Fruit fly (Drosophila melanogaster) whole organism, embryonic: ENCODE results near the gene CG45081.

ENCODE experiments used
- Atf-2 ChIP-seq: fragments of 200-800 bp; sonication (Bioruptor generic); optimal IDR thresholded peaks from 2 replicates; lab custom pipeline; 2016; ENCODE audit warnings: missing biosample characterization, missing genetic modification characterization
- Atf6 ChIP-seq: fragments of 200-800 bp; sonication (Bioruptor generic); IDR thresholded peaks from 2 replicates; pipeline ENCODE4 v1.3.6; 2022; ENCODE audit warnings: missing biosample characterization, missing genetic modification characterization
- Bgb ChIP-seq: fragments of 200-800 bp; sonication (Bioruptor generic); IDR thresholded peaks from 2 replicates; pipeline ENCODE4 v1.3.6; 2022; ENCODE audit warnings: missing biosample characterization, missing genetic modification characterization; ENCODE audit not compliant: partially characterized antibody
- CG10959 ChIP-seq: fragments of 200-800 bp; sonication (Bioruptor generic); IDR thresholded peaks from 2 replicates; pipeline ENCODE4 v1.3.6; 2022; ENCODE audit warnings: missing biosample characterization, missing genetic modification characterization
- CG11093 ChIP-seq: fragments of 200-800 bp; sonication (Bioruptor generic); IDR thresholded peaks from 3 replicates; pipeline ENCODE4 v1.3.6; 2022; ENCODE audit warnings: missing biosample characterization, missing genetic modification characterization
- CG14710 ChIP-seq: fragments of 200-800 bp; sonication (Bioruptor generic); optimal IDR thresholded peaks from 3 replicates; lab custom pipeline; 2019; ENCODE audit warnings: missing biosample characterization, mild to moderate bottlenecking, missing genetic modification characterization, moderate library complexity
- CG15269 ChIP-seq: fragments of 200-800 bp; sonication (Bioruptor generic); optimal IDR thresholded peaks from 2 replicates; lab custom pipeline; 2018; ENCODE audit warnings: missing biosample characterization, mild to moderate bottlenecking, missing genetic modification characterization, moderate library complexity
- CG15601 ChIP-seq: fragments of 200-800 bp; sonication (Bioruptor generic); optimal IDR thresholded peaks from 3 replicates; lab custom pipeline; 2019; ENCODE audit warnings: missing biosample characterization, mild to moderate bottlenecking, missing genetic modification characterization, moderate library complexity
- CG17186 ChIP-seq: fragments of 200-800 bp; sonication (Bioruptor generic); optimal IDR thresholded peaks from 3 replicates; lab custom pipeline; 2017; ENCODE audit warnings: missing biosample characterization, missing genetic modification reagents, missing genetic modification characterization
- CG17385 ChIP-seq: fragments of 200-800 bp; sonication (Bioruptor generic); optimal IDR thresholded peaks from 3 replicates; lab custom pipeline; 2018; ENCODE audit warnings: missing biosample characterization, mild to moderate bottlenecking, missing genetic modification characterization
- CG18262 ChIP-seq: fragments of 200-800 bp; optimal IDR thresholded peaks from 3 replicates; lab custom pipeline; 2019; ENCODE audit warnings: missing biosample characterization, mild to moderate bottlenecking, missing genetic modification characterization, moderate library complexity
- CG18599 ChIP-seq: fragments of 200-800 bp; sonication (Bioruptor generic); optimal IDR thresholded peaks from 3 replicates; lab custom pipeline; 2017; ENCODE audit warnings: missing biosample characterization, missing genetic modification characterization, mild to moderate bottlenecking, moderate library complexity, missing genetic modification reagents
- CG30403 ChIP-seq: fragments of 200-800 bp; sonication (Bioruptor generic); optimal IDR thresholded peaks from 3 replicates; lab custom pipeline; 2016; ENCODE audit warnings: missing biosample characterization, missing genetic modification characterization
- CG31224 ChIP-seq: fragments of 200-800 bp; sonication (Bioruptor generic); IDR thresholded peaks from 2 replicates; pipeline ENCODE4 v1.3.6; 2022; ENCODE audit warnings: missing biosample characterization, missing genetic modification characterization
- CG32532 ChIP-seq: fragments of 200-800 bp; sonication (Bioruptor generic); IDR thresholded peaks from 2 replicates; pipeline ENCODE4 v1.3.6; 2022; ENCODE audit warnings: missing biosample characterization, missing genetic modification characterization
- CG3281 ChIP-seq: fragments of 200-800 bp; sonication (Bioruptor generic); optimal IDR thresholded peaks from 3 replicates; lab custom pipeline; 2017; ENCODE audit warnings: missing biosample characterization, mild to moderate bottlenecking, missing genetic modification characterization
- CG34224 ChIP-seq: fragments of 200-800 bp; sonication (Bioruptor generic); IDR thresholded peaks from 3 replicates; pipeline ENCODE4 v1.3.6; 2022; ENCODE audit warnings: missing biosample characterization, missing genetic modification characterization; ENCODE audit not compliant: partially characterized antibody
- CG4360 ChIP-seq: fragments of 200-800 bp; sonication (Bioruptor generic); IDR thresholded peaks from 2 replicates; pipeline ENCODE4 v1.3.6; 2022; ENCODE audit warnings: missing biosample characterization, missing genetic modification characterization
- CG7839 ChIP-seq: fragments of 200-800 bp; sonication (Bioruptor generic); optimal IDR thresholded peaks from 3 replicates; lab custom pipeline; 2018; ENCODE audit warnings: missing biosample characterization, mild to moderate bottlenecking, missing genetic modification characterization, moderate library complexity
- CG9727 ChIP-seq: fragments of 200-800 bp; sonication (Bioruptor generic); optimal IDR thresholded peaks from 3 replicates; lab custom pipeline; 2017; ENCODE audit warnings: missing biosample characterization, mild to moderate bottlenecking, missing genetic modification characterization
- Chrac-16 ChIP-seq: fragments of 200-800 bp; sonication (Bioruptor generic); optimal IDR thresholded peaks from 3 replicates; lab custom pipeline; 2016; ENCODE audit warnings: missing biosample characterization, missing genetic modification characterization
- CoRest ChIP-seq: fragments of 200-800 bp; sonication (Bioruptor generic); optimal IDR thresholded peaks from 3 replicates; lab custom pipeline; 2018; ENCODE audit warnings: missing biosample characterization, mild to moderate bottlenecking, missing genetic modification characterization, moderate library complexity
- Dp ChIP-seq: fragments of 200-800 bp; sonication (Bioruptor generic); optimal IDR thresholded peaks from 2 replicates; lab custom pipeline; 2018; ENCODE audit warnings: missing biosample characterization, mild to moderate bottlenecking, missing genetic modification characterization, moderate library complexity
- Ets65A ChIP-seq: fragments of 200-800 bp; sonication (Bioruptor generic); peaks from one replicate; lab custom pipeline; 2016; ENCODE audit warnings: missing biosample characterization, missing genetic modification characterization
- Fer3 ChIP-seq: fragments of 200-800 bp; sonication (Bioruptor generic); optimal IDR thresholded peaks from 2 replicates; lab custom pipeline; 2018; ENCODE audit warnings: missing biosample characterization, mild to moderate bottlenecking, missing genetic modification characterization, moderate library complexity
- H2.0 ChIP-seq: fragments of 200-800 bp; sonication (Bioruptor generic); IDR thresholded peaks from 2 replicates; pipeline ENCODE4 v1.3.6; 2022; ENCODE audit warnings: missing biosample characterization, missing genetic modification characterization
- Hmr ChIP-seq: fragments of 200-800 bp; sonication (Bioruptor generic); optimal IDR thresholded peaks from 3 replicates; lab custom pipeline; 2017; ENCODE audit warnings: mild to moderate bottlenecking, missing biosample characterization, missing genetic modification reagents, missing genetic modification characterization
- Med ChIP-seq: fragments of 200-800 bp; sonication (Bioruptor generic); peaks from one replicate; lab custom pipeline; 2016; ENCODE audit warnings: missing biosample characterization, missing genetic modification characterization, mild to moderate bottlenecking, inconsistent platforms, moderate library complexity
- Oli ChIP-seq: fragments of 200-800 bp; sonication (Bioruptor generic); optimal IDR thresholded peaks from 2 replicates; lab custom pipeline; 2018; ENCODE audit warnings: missing biosample characterization, mild to moderate bottlenecking, missing genetic modification characterization, moderate library complexity
- Sox100B ChIP-seq: fragments of 200-800 bp; sonication (Bioruptor generic); optimal IDR thresholded peaks from 3 replicates; lab custom pipeline; 2018; ENCODE audit warnings: missing biosample characterization, mild to moderate bottlenecking, missing genetic modification characterization
- Sox102F ChIP-seq: fragments of 200-800 bp; sonication (Bioruptor generic); optimal IDR thresholded peaks from 2 replicates; lab custom pipeline; 2018; ENCODE audit warnings: missing biosample characterization, mild to moderate bottlenecking, missing genetic modification characterization, moderate library complexity
- Ssrp ChIP-seq: fragments of 200-800 bp; sonication (Bioruptor generic); optimal IDR thresholded peaks from 2 replicates; lab custom pipeline; 2018; ENCODE audit warnings: missing biosample characterization, mild to moderate bottlenecking, missing genetic modification characterization, moderate library complexity
- Xbp1 ChIP-seq: fragments of 200-800 bp; sonication (Bioruptor generic); optimal IDR thresholded peaks from 3 replicates; lab custom pipeline; 2016; ENCODE audit warnings: missing biosample characterization, mild to moderate bottlenecking, missing genetic modification characterization
- cg ChIP-seq: fragments of 200-800 bp; sonication (Bioruptor generic); optimal IDR thresholded peaks from 3 replicates; lab custom pipeline; 2019; ENCODE audit warnings: missing biosample characterization, mild to moderate bottlenecking, missing genetic modification characterization, moderate library complexity
- cwo ChIP-seq: fragments of 200-800 bp; sonication (Bioruptor generic); optimal IDR thresholded peaks from 3 replicates; lab custom pipeline; 2017; ENCODE audit warnings: missing biosample characterization, missing genetic modification characterization, mild to moderate bottlenecking, moderate library complexity, missing genetic modification reagents
- dm ChIP-seq: fragments of 200-800 bp; sonication (Bioruptor generic); optimal IDR thresholded peaks from 3 replicates; lab custom pipeline; 2016; ENCODE audit warnings: missing biosample characterization, missing genetic modification characterization
- dmrt99B ChIP-seq: fragments of 200-800 bp; sonication (Bioruptor generic); optimal IDR thresholded peaks from 2 replicates; lab custom pipeline; 2018; ENCODE audit warnings: missing biosample characterization, mild to moderate bottlenecking, missing genetic modification characterization, moderate library complexity
- gcm2 ChIP-seq: fragments of 200-800 bp; sonication (Bioruptor generic); optimal IDR thresholded peaks from 2 replicates; lab custom pipeline; 2016; ENCODE audit warnings: missing biosample characterization, missing genetic modification characterization
- grau ChIP-seq: fragments of 200-800 bp; optimal IDR thresholded peaks from 3 replicates; lab custom pipeline; 2019; ENCODE audit warnings: missing biosample characterization, mild to moderate bottlenecking, missing genetic modification characterization, moderate library complexity
- hkb ChIP-seq, 2 experiments: fragments of 200-800 bp in 1 of 2; fragments of >200 bp in 1 of 2; sonication (Bioruptor generic) in 1 of 2; IDR thresholded peaks in 1 of 2; optimal IDR thresholded peaks in 1 of 2; 2 replicates each; pipeline versions ENCODE4 v1.3.6 to Lab custom; 2017 to 2022; ENCODE audit warnings: missing biosample characterization in 1 of 2, missing genetic modification characterization in 1 of 2
- hth ChIP-seq: fragments of >200 bp; optimal IDR thresholded peaks from 2 replicates; lab custom pipeline; 2017; ENCODE audit warnings: inconsistent platforms
- lab ChIP-seq: fragments of 200-800 bp; sonication (Bioruptor generic); optimal IDR thresholded peaks from 3 replicates; lab custom pipeline; 2017; ENCODE audit warnings: missing biosample characterization, missing genetic modification characterization, mild to moderate bottlenecking, moderate library complexity, missing genetic modification reagents
- phol ChIP-seq: fragments of 200-800 bp; sonication (Bioruptor generic); optimal IDR thresholded peaks from 3 replicates; lab custom pipeline; 2018; ENCODE audit warnings: missing biosample characterization, mild to moderate bottlenecking, missing genetic modification characterization, moderate library complexity
- repo ChIP-seq: fragments of 200-800 bp; sonication (Bioruptor generic); optimal IDR thresholded peaks from 2 replicates; lab custom pipeline; 2016; ENCODE audit warnings: missing biosample characterization, missing genetic modification characterization
- row ChIP-seq: fragments of 200-800 bp; sonication (Bioruptor generic); IDR thresholded peaks from 3 replicates; pipeline ENCODE4 v1.3.6; 2022; ENCODE audit warnings: missing biosample characterization, missing genetic modification characterization
- slbo ChIP-seq: fragments of 200-800 bp; sonication (Bioruptor generic); IDR thresholded peaks from 2 replicates; pipeline ENCODE4 v1.3.6; 2022; ENCODE audit warnings: missing biosample characterization, missing genetic modification characterization
- slou ChIP-seq: fragments of 200-800 bp; sonication (Bioruptor generic); optimal IDR thresholded peaks from 3 replicates; lab custom pipeline; 2016; ENCODE audit warnings: missing biosample characterization, missing genetic modification characterization
- tio ChIP-seq: fragments of 200-800 bp; sonication (Bioruptor generic); optimal IDR thresholded peaks from 2 replicates; lab custom pipeline; 2017; ENCODE audit warnings: missing biosample characterization, missing genetic modification characterization, inconsistent platforms
- trem ChIP-seq: fragments of 200-800 bp; optimal IDR thresholded peaks from 3 replicates; lab custom pipeline; 2019; ENCODE audit warnings: missing biosample characterization, mild to moderate bottlenecking, missing genetic modification characterization, moderate library complexity
- wek ChIP-seq: fragments of 200-800 bp; sonication (Bioruptor generic); optimal IDR thresholded peaks from 3 replicates; lab custom pipeline; 2018; ENCODE audit warnings: missing biosample characterization, mild to moderate bottlenecking, missing genetic modification characterization, moderate library complexity

Gene CG45081

DNA sequence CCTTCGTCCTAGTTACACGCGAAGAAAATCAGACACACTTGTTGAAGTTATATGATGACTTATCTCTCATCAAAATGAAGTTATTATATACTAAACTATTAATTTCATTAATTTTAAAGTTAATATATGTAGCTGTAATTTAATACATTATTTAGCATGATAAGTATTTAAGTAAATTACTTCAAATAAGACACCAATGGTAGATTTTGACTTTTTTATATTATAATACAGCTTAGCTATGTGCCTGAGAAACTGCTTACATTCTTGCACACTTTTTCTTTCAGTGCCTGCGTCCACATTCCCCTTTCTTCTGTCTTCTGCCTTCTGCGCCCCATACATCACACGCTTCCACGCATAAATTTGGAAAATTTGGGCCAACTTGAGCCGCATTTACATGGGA, 14.2 kb upstream of the CG45081 start (continued):
- TF ChIP-seq grau (tag; lab: Kevin White, UChicago) (peak; percentile 55), tio (GFP tag; lab: Kevin White, UChicago) (no peak), Ssrp (tag; lab: Kevin White, UChicago) (peak; percentile 18), CG14710 (tag; lab: Kevin White, UChicago) (peak; percentile 20), hkb (optimal IDR thresholded peaks at IDR 0.05; lab: Kevin White, UChicago) (no peak), hkb (GFP tag; IDR thresholded peaks at IDR 0.05; lab: Robert Waterston, UW) (no peak), Ets65A (GFP tag; lab: Kevin White, UChicago) (peak; percentile 4), H2.0 (GFP tag; lab: Robert Waterston, UW) (no peak), repo (GFP tag; lab: Kevin White, UChicago) (no peak), CG30403 (GFP tag; lab: Kevin White, UChicago) (peak; percentile 25), Xbp1 (GFP tag; lab: Kevin White, UChicago) (peak; percentile 12), CG3281 (GFP tag; lab: Kevin White, UChicago) (peak; percentile 5), CG17186 (GFP tag; lab: Kevin White, UChicago) (no peak), lab (GFP tag; lab: Kevin White, UChicago) (peak; percentile 50), cwo (peak; percentile 28), row (GFP tag; lab: Robert Waterston, UW) (peak; percentile 43; the same call in 2 of the 3 replicates), CG4360 (no peak), CG15601 (peak; percentile 26), cg (GFP tag; lab: Kevin White, UChicago) (no peak), dmrt99B (tag; lab: Kevin White, UChicago) (peak; percentile 66), hth (no peak), CG15269 (peak; percentile 37), Sox100B (peak; percentile 43), Oli (peak; percentile 46), Fer3 (tag; lab: Kevin White, UChicago) (no peak), CG7839 (tag; lab: Kevin White, UChicago) (peak; percentile 55), Chrac-16 (GFP tag; lab: Kevin White, UChicago) (no peak), slbo (GFP tag; lab: Robert Waterston, UW) (0 out of 2 replicates have a peak, but pooled peaks have one; percentile 16), slou (GFP tag; lab: Kevin White, UChicago) (no peak), phol (peak; percentile 47), Hmr (GFP tag; lab: Kevin White, UChicago) (peak; percentile 33), CG18599 (peak; percentile 58), CG31224 (no peak), CoRest (peak; percentile 51), trem (peak; percentile 5), Dp (GFP tag; lab: Kevin White, UChicago) (no peak), CG10959 (no peak), Atf-2 (GFP tag; lab: Kevin White, UChicago) (no peak), CG11093 (no peak), CG17385 (peak; percentile 8), CG34224 (GFP tag; lab: Robert Waterston, UW) (no peak), CG32532 (GFP tag; lab: Robert Waterston, UW) (no peak), gcm2 (no peak), dm (no peak), Atf6 (no peak), wek (GFP tag; lab: Kevin White, UChicago) (no peak), Sox102F (GFP tag; lab: Kevin White, UChicago) (peak; percentile 52), CG18262 (tag; lab: Kevin White, UChicago) (peak; percentile 50), CG9727 (GFP tag; lab: Kevin White, UChicago) (peak; percentile 21), Med (peak; percentile 60), Bgb (GFP tag; lab: Robert Waterston, UW) (no peak)
